Fruit fly (Drosophila melanogaster): ENCODE data around the gene CG5282.

dm6 chr3L:20447957-20448356, 22.1 kb upstream of the CG5282 start:
- TF ChIP-seq CG8478 (optimal IDR thresholded peaks at IDR 0.05) (no peak), CTCF (optimal IDR thresholded peaks at IDR 0.05) (no peak)
